Fruit fly (Drosophila melanogaster): ENCODE data around the gene RhoGAP102A.
"Not testable (repeated sequence)": the region's sequence is repeated elsewhere in the genome, so short reads cannot be mapped to it uniquely, and the experiment has no call there.

The RhoGAP102A gene

dm6 chr4:276325-276724 is 21.5 kb downstream of the RhoGAP102A start, which contains the start of gene NfI:
NfI (minus strand) TSS chr4:276369.
- TF ChIP-seq CG14655 (GFP tag; optimal IDR thresholded peaks at IDR 0.05) (no peak), rn (GFP tag; IDR thresholded peaks at IDR 0.05) (no peak), CG8301 (tag; optimal IDR thresholded peaks at IDR 0.05) (no peak), CG17806 (tag; optimal IDR thresholded peaks at IDR 0.05) (no peak), fd96Ca (GFP tag; IDR thresholded peaks at IDR 0.05) (no peak), CG34367 (tag; optimal IDR thresholded peaks at IDR 0.05) (no peak), CG13204 (GFP tag; optimal IDR thresholded peaks at IDR 0.05) (no peak), D1 (tag; optimal IDR thresholded peaks at IDR 0.05) (no peak), Pif1B (GFP tag; optimal IDR thresholded peaks at IDR 0.05) (no peak), EcR (GFP tag; optimal IDR thresholded peaks at IDR 0.05) (no peak), CG8159 (tag; optimal IDR thresholded peaks at IDR 0.05) (no peak)

- no peak for TF ChIP-seq fd96Ca (GFP tag; IDR thresholded peaks at IDR 0.05)
- no peak for TF ChIP-seq CG12605 (GFP tag; IDR thresholded peaks at IDR 0.05)
- TF ChIP-seq CG14655 (GFP tag; optimal IDR thresholded peaks at IDR 0.05), result no peak
- no peak for TF ChIP-seq CG13204 (GFP tag; optimal IDR thresholded peaks at IDR 0.05)
- no peak for TF ChIP-seq gl (tag; optimal IDR thresholded peaks at IDR 0.05)
- no peak for TF ChIP-seq CG15710 (tag; optimal IDR thresholded peaks at IDR 0.05)
- TF ChIP-seq CG4496 (GFP tag; IDR thresholded peaks at IDR 0.05), result no peak
- TF ChIP-seq rn (GFP tag; IDR thresholded peaks at IDR 0.05), result no peak
- no peak for TF ChIP-seq Ets98B (GFP tag; IDR thresholded peaks at IDR 0.05)
- no peak for TF ChIP-seq CG9948 (tag; optimal IDR thresholded peaks at IDR 0.05)
- TF ChIP-seq D1 (tag; optimal IDR thresholded peaks at IDR 0.05), result no peak
- no peak for TF ChIP-seq EcR (GFP tag; optimal IDR thresholded peaks at IDR 0.05)
- TF ChIP-seq CG10348 (GFP tag; IDR thresholded peaks at IDR 0.05), result no peak
Measured at dm6 chr4:292403-292802, 37.6 kb downstream of the RhoGAP102A start.

- TF ChIP-seq CG12605 (GFP tag; IDR thresholded peaks at IDR 0.05), result no peak
- TF ChIP-seq rn (GFP tag; IDR thresholded peaks at IDR 0.05), result no peak
- TF ChIP-seq CG4496 (GFP tag; IDR thresholded peaks at IDR 0.05), result no peak
- TF ChIP-seq gl (tag; optimal IDR thresholded peaks at IDR 0.05), result no peak
- no peak for TF ChIP-seq CG14655 (GFP tag; optimal IDR thresholded peaks at IDR 0.05)
- TF ChIP-seq CG32121 (GFP tag; IDR thresholded peaks at IDR 0.05), result no peak
- no peak for TF ChIP-seq Snoo (tag; optimal IDR thresholded peaks at IDR 0.05)
- TF ChIP-seq D1 (tag; optimal IDR thresholded peaks at IDR 0.05), result no peak
- TF ChIP-seq CG15710 (tag; optimal IDR thresholded peaks at IDR 0.05), result no peak
- no peak for TF ChIP-seq Pif1A (GFP tag; optimal IDR thresholded peaks at IDR 0.05)
- TF ChIP-seq Ets98B (GFP tag; IDR thresholded peaks at IDR 0.05), result no peak
Measured at dm6 chr4:305697-306096, 50.9 kb downstream of the RhoGAP102A start.

- not testable (repeated sequence) for TF ChIP-seq fd96Ca (GFP tag; IDR thresholded peaks at IDR 0.05); CG10348 (GFP tag; IDR thresholded peaks at IDR 0.05); CG17806 (tag; optimal IDR thresholded peaks at IDR 0.05)
Measured at dm6 chr4:306431-307342, 51.9 kb downstream of the RhoGAP102A start, which contains the start of gene Syt7. Syt7 (minus strand) TSS chr4:306481.

- TF ChIP-seq D1 (tag; optimal IDR thresholded peaks at IDR 0.05), result peak; percentile 77
- no peak for TF ChIP-seq fd96Ca (GFP tag; IDR thresholded peaks at IDR 0.05)
Measured at dm6 chr4:307931-308330, 53.1 kb downstream of the RhoGAP102A start, which contains the start of gene Rad23. Rad23 (plus strand) TSS chr4:308093.

- TF ChIP-seq CG12605 (GFP tag; IDR thresholded peaks at IDR 0.05) (no peak), CG4496 (GFP tag; IDR thresholded peaks at IDR 0.05) (no peak), CG14655 (GFP tag; optimal IDR thresholded peaks at IDR 0.05) (no peak), CG17806 (tag; optimal IDR thresholded peaks at IDR 0.05) (no peak), rn (GFP tag; IDR thresholded peaks at IDR 0.05) (no peak), gl (tag; optimal IDR thresholded peaks at IDR 0.05) (no peak), CG32121 (GFP tag; IDR thresholded peaks at IDR 0.05) (no peak), CG9948 (tag; optimal IDR thresholded peaks at IDR 0.05) (no peak), CG34367 (tag; optimal IDR thresholded peaks at IDR 0.05) (no peak), Pif1A (GFP tag; optimal IDR thresholded peaks at IDR 0.05) (no peak)
Measured at dm6 chr4:310670-311069, 55.9 kb downstream of the RhoGAP102A start.

- TF ChIP-seq CG12605 (GFP tag; IDR thresholded peaks at IDR 0.05) (no peak), rn (GFP tag; IDR thresholded peaks at IDR 0.05) (no peak), Snoo (tag; optimal IDR thresholded peaks at IDR 0.05) (no peak), CG14655 (GFP tag; optimal IDR thresholded peaks at IDR 0.05) (no peak), CG10348 (GFP tag; IDR thresholded peaks at IDR 0.05) (no peak), CG17806 (tag; optimal IDR thresholded peaks at IDR 0.05) (no peak), Pif1A (GFP tag; optimal IDR thresholded peaks at IDR 0.05) (no peak), CG8301 (tag; optimal IDR thresholded peaks at IDR 0.05) (no peak), Pif1B (GFP tag; optimal IDR thresholded peaks at IDR 0.05) (no peak), D1 (tag; optimal IDR thresholded peaks at IDR 0.05) (no peak), EcR (GFP tag; optimal IDR thresholded peaks at IDR 0.05) (no peak), CG8159 (tag; optimal IDR thresholded peaks at IDR 0.05) (no peak)
Measured at dm6 chr4:313696-314104, 58.9 kb downstream of the RhoGAP102A start, which contains the start of gene Zip102B. Zip102B (minus strand) TSS chr4:314087.

Measured in whole organism, pupa.